Worm (Caenorhabditis elegans) whole organism, L4 larva: ENCODE data around the gene C54D10.4.

Source experiments
- F26F4.8 ChIP-seq: fragments of 200-800 bp; sonication (Bioruptor generic); conservative IDR thresholded peaks from 2 replicates; pipeline ENCODE4 v1.3.6; 2022; ENCODE audit warnings: missing genetic modification characterization, missing compliant biosample characterization
- F37D6.2 ChIP-seq: sonication (generic microtip); optimal IDR thresholded peaks from 2 replicates; lab custom pipeline; 2016; ENCODE audit warnings: mild to moderate bottlenecking, missing genetic modification characterization, missing compliant biosample characterization
- F44E2.7 ChIP-seq: fragments of 200-800 bp; sonication (Bioruptor generic); IDR thresholded peaks from 2 replicates; pipeline ENCODE4 v2.1.2; 2022; ENCODE audit warnings: missing genetic modification characterization, missing compliant biosample characterization
- F49E8.2 ChIP-seq: sonication (generic microtip); optimal IDR thresholded peaks from 2 replicates; lab custom pipeline; 2016; ENCODE audit warnings: missing compliant biosample characterization, mild to moderate bottlenecking, missing genetic modification characterization, borderline replicate concordance
- R02D3.7 ChIP-seq: fragments of 150-350 bp; sonication (generic microtip); optimal IDR thresholded peaks from 3 replicates; lab custom pipeline; 2014; ENCODE audit warnings: missing biosample characterization, missing genetic modification characterization
- Y5F2A.4 ChIP-seq: fragments of 200-800 bp; sonication (Bioruptor generic); optimal IDR thresholded peaks from 2 replicates; lab custom pipeline; 2018; ENCODE audit warnings: mild to moderate bottlenecking, missing genetic modification characterization, missing compliant biosample characterization
- Y75B8A.6 ChIP-seq: fragments of 200-800 bp; sonication (Bioruptor generic); IDR thresholded peaks from 2 replicates; pipeline ENCODE4 v1.3.6; 2022; ENCODE audit warnings: missing genetic modification reagents, missing genetic modification characterization, missing compliant biosample characterization
- ZK337.2 ChIP-seq: fragments of 200-800 bp; sonication (Bioruptor generic); IDR thresholded peaks from 2 replicates; pipeline ENCODE4 v1.3.6; 2022; ENCODE audit warnings: missing genetic modification reagents, missing genetic modification characterization, missing compliant biosample characterization
- attf-4 ChIP-seq: sonication (generic microtip); optimal IDR thresholded peaks from 3 replicates; lab custom pipeline; 2017; ENCODE audit warnings: missing biosample characterization, missing genetic modification characterization
- ceh-28 ChIP-seq: fragments of 150-350 bp; optimal IDR thresholded peaks from 2 replicates; lab custom pipeline; 2014; ENCODE audit warnings: missing biosample characterization, missing genetic modification reagents, missing genetic modification characterization
- ceh-44 ChIP-seq: fragments of 200-800 bp; sonication (Bioruptor generic); IDR thresholded peaks from 2 replicates; pipeline ENCODE4 v1.3.6; 2022; ENCODE audit warnings: missing genetic modification reagents, missing genetic modification characterization, missing compliant biosample characterization
- ctbp-1 ChIP-seq: fragments of 200-800 bp; sonication (Bioruptor generic); IDR thresholded peaks from 2 replicates; pipeline ENCODE4 v1.3.6; 2022; ENCODE audit warnings: missing genetic modification reagents, missing genetic modification characterization, missing compliant biosample characterization
- daf-16 ChIP-seq, 3 experiments: sonication (generic microtip); optimal IDR thresholded peaks; 2 replicates each; lab custom pipeline; 2016 to 2017; ENCODE audit warnings: missing genetic modification characterization in 3 of 3, missing genetic modification reagents in 3 of 3, mild to moderate bottlenecking in 2 of 3, missing compliant biosample characterization in 2 of 3, missing biosample characterization in 1 of 3, moderate library complexity in 1 of 3
- daf-8 ChIP-seq: fragments of 200-800 bp; sonication (Bioruptor generic); IDR thresholded peaks from 2 replicates; pipeline ENCODE4 v1.3.6; 2022; ENCODE audit warnings: missing genetic modification characterization, missing compliant biosample characterization
- dmd-6 ChIP-seq: fragments of 200-800 bp; sonication (Bioruptor generic); IDR thresholded peaks from 2 replicates; pipeline ENCODE4 v1.3.6; 2022; ENCODE audit warnings: missing genetic modification reagents, missing genetic modification characterization, missing compliant biosample characterization
- dmd-8 ChIP-seq: fragments of 200-800 bp; sonication (Bioruptor generic); IDR thresholded peaks from 2 replicates; pipeline ENCODE4 v1.3.6; 2022; ENCODE audit warnings: missing genetic modification characterization, missing compliant biosample characterization
- egl-27 ChIP-seq: sonication (generic microtip); optimal IDR thresholded peaks from 3 replicates; lab custom pipeline; 2017; ENCODE audit warnings: missing biosample characterization, missing genetic modification reagents, missing genetic modification characterization
- egl-43 ChIP-seq: fragments of 200-800 bp; sonication (Bioruptor generic); IDR thresholded peaks from 2 replicates; pipeline ENCODE4 v1.3.6; 2022; ENCODE audit warnings: missing genetic modification reagents, missing genetic modification characterization, missing compliant biosample characterization
- fkh-10 ChIP-seq: fragments of 150-350 bp; optimal IDR thresholded peaks from 2 replicates; lab custom pipeline; 2014; ENCODE audit warnings: missing biosample characterization, missing genetic modification reagents, missing genetic modification characterization
- fos-1 ChIP-seq: fragments of 150-350 bp; optimal IDR thresholded peaks from 2 replicates; lab custom pipeline; 2014; ENCODE audit warnings: missing biosample characterization, missing genetic modification characterization
- gei-8 ChIP-seq: fragments of 200-800 bp; sonication (Bioruptor generic); optimal IDR thresholded peaks from 2 replicates; lab custom pipeline; 2018; ENCODE audit warnings: mild to moderate bottlenecking, missing genetic modification characterization, missing compliant biosample characterization
- hif-1 ChIP-seq, 2 experiments: sonication (generic microtip); optimal IDR thresholded peaks; 2 replicates each; lab custom pipeline; 2016 to 2017; ENCODE audit warnings: missing compliant biosample characterization in 2 of 2, missing genetic modification characterization in 2 of 2, missing genetic modification reagents in 2 of 2, missing genotype in 2 of 2, mild to moderate bottlenecking in 1 of 2
- hmg-1.1 ChIP-seq: fragments of 200-800 bp; sonication (Bioruptor generic); IDR thresholded peaks from 2 replicates; pipeline ENCODE4 v1.3.6; 2022; ENCODE audit warnings: missing genetic modification reagents, missing genetic modification characterization, missing compliant biosample characterization
- lin-1 ChIP-seq: fragments of 200-800 bp; sonication (Bioruptor generic); IDR thresholded peaks from 2 replicates; pipeline ENCODE4 v1.3.6; 2022; ENCODE audit warnings: missing genetic modification reagents, missing genetic modification characterization, missing compliant biosample characterization
- lin-13 ChIP-seq: fragments of 150-350 bp; optimal IDR thresholded peaks from 2 replicates; lab custom pipeline; 2014; ENCODE audit warnings: missing biosample characterization, missing genetic modification reagents, missing genetic modification characterization
- lin-29 ChIP-seq: fragments of 200-800 bp; sonication (Bioruptor generic); IDR thresholded peaks from 2 replicates; pipeline ENCODE4 v1.3.6; 2022; ENCODE audit warnings: missing genetic modification reagents, missing genetic modification characterization, missing compliant biosample characterization
- madf-5 ChIP-seq, 2 experiments: fragments of 200-800 bp; sonication (Bioruptor generic); IDR thresholded peaks; 2 replicates each; pipeline ENCODE4 v1.3.6; 2022; ENCODE audit warnings: missing compliant biosample characterization in 2 of 2, missing genetic modification characterization in 2 of 2
- mdl-1 ChIP-seq, 2 experiments: fragments of 150-350 bp in 1 of 2; sonication (generic microtip) in 1 of 2; optimal IDR thresholded peaks; 2 replicates each; lab custom pipeline; 2014 to 2017; ENCODE audit warnings: missing biosample characterization in 2 of 2, missing genetic modification characterization in 2 of 2
- mdt-29 ChIP-seq: fragments of 200-800 bp; sonication (Bioruptor generic); IDR thresholded peaks from 2 replicates; pipeline ENCODE4 v1.3.6; 2022; ENCODE audit warnings: missing genetic modification reagents, missing genetic modification characterization, missing compliant biosample characterization
- mxl-3 ChIP-seq: fragments of 200-800 bp; sonication (Bioruptor generic); optimal IDR thresholded peaks from 2 replicates; lab custom pipeline; 2018; ENCODE audit warnings: mild to moderate bottlenecking, missing genetic modification characterization, missing compliant biosample characterization
- nhr-10 ChIP-seq: fragments of 150-350 bp; optimal IDR thresholded peaks from 2 replicates; lab custom pipeline; 2014; ENCODE audit warnings: missing biosample characterization, missing genetic modification characterization
- nhr-102 ChIP-seq: sonication (generic microtip); optimal IDR thresholded peaks from 2 replicates; lab custom pipeline; 2016; ENCODE audit warnings: mild to moderate bottlenecking, missing genetic modification characterization, moderate library complexity, missing compliant biosample characterization
- nhr-11 ChIP-seq: fragments of 150-350 bp; optimal IDR thresholded peaks from 2 replicates; lab custom pipeline; 2014; ENCODE audit warnings: missing biosample characterization, missing genetic modification characterization
- nhr-237 ChIP-seq: sonication (generic microtip); optimal IDR thresholded peaks from 2 replicates; lab custom pipeline; 2017; ENCODE audit warnings: missing biosample characterization, missing genetic modification characterization
- nhr-25 ChIP-seq: sonication (generic microtip); optimal IDR thresholded peaks from 2 replicates; lab custom pipeline; 2017; ENCODE audit warnings: missing genetic modification characterization, mild to moderate bottlenecking, missing compliant biosample characterization, antibody characterized with exemption, moderate library complexity, borderline replicate concordance; ENCODE audit not compliant: insufficient read depth
- nhr-28 ChIP-seq: fragments of 150-350 bp; optimal IDR thresholded peaks from 2 replicates; lab custom pipeline; 2014; ENCODE audit warnings: missing biosample characterization, missing genetic modification characterization
- nhr-41 ChIP-seq: fragments of 200-800 bp; sonication (Bioruptor generic); IDR thresholded peaks from 2 replicates; pipeline ENCODE4 v1.3.6; 2022; ENCODE audit warnings: missing genetic modification reagents, missing genetic modification characterization, missing compliant biosample characterization
- nhr-42 ChIP-seq: fragments of 200-800 bp; sonication (Bioruptor generic); IDR thresholded peaks from 2 replicates; pipeline ENCODE4 v1.3.6; 2022; ENCODE audit warnings: missing genetic modification characterization, missing compliant biosample characterization
- nhr-76 ChIP-seq: fragments of 150-350 bp; optimal IDR thresholded peaks from 2 replicates; lab custom pipeline; 2014; ENCODE audit warnings: missing biosample characterization, missing genetic modification characterization
- pha-4 ChIP-seq, 2 experiments: fragments of 150-350 bp in 1 of 2; fragments of 200-800 bp in 1 of 2; sonication (Bioruptor generic) in 1 of 2; IDR thresholded peaks in 1 of 2; optimal IDR thresholded peaks in 1 of 2; 2 replicates each; pipeline versions ENCODE4 v1.3.6 to Lab custom; 2014 to 2022; ENCODE audit warnings: missing genetic modification characterization in 2 of 2, missing genetic modification reagents in 2 of 2, missing biosample characterization in 1 of 2, missing compliant biosample characterization in 1 of 2
- rbr-2 ChIP-seq: sonication (generic microtip); optimal IDR thresholded peaks from 2 replicates; lab custom pipeline; 2016; ENCODE audit warnings: missing genotype, missing genetic modification characterization, missing compliant biosample characterization
- snpc-4 ChIP-seq: fragments of 150-350 bp; optimal IDR thresholded peaks from 2 replicates; lab custom pipeline; 2014; ENCODE audit warnings: missing biosample characterization, missing genetic modification characterization
- spr-3 ChIP-seq: fragments of 200-800 bp; sonication (Bioruptor generic); optimal IDR thresholded peaks from 2 replicates; lab custom pipeline; 2018; ENCODE audit warnings: mild to moderate bottlenecking, missing genetic modification characterization, missing compliant biosample characterization
- tag-97 ChIP-seq: fragments of 200-800 bp; sonication (Bioruptor generic); IDR thresholded peaks from 2 replicates; pipeline ENCODE4 v1.3.6; 2022; ENCODE audit warnings: missing genetic modification characterization, missing compliant biosample characterization
- unc-62 ChIP-seq, 3 experiments: fragments of 150-350 bp in 1 of 3; sonication (generic microtip); optimal IDR thresholded peaks in 2 of 3; peaks in 1 of 3; 1 replicate in 1 of 3; 2 replicates in 2 of 3; lab custom pipeline; 2014 to 2017; ENCODE audit warnings: missing biosample characterization in 3 of 3, missing genetic modification characterization in 3 of 3, missing genetic modification reagents in 3 of 3, missing genotype in 1 of 3
- zag-1 ChIP-seq: fragments of 150-350 bp; optimal IDR thresholded peaks from 2 replicates; lab custom pipeline; 2014; ENCODE audit warnings: missing biosample characterization, missing genetic modification characterization
- zfp-2 ChIP-seq: sonication (generic microtip); optimal IDR thresholded peaks from 2 replicates; lab custom pipeline; 2016; ENCODE audit warnings: mild to moderate bottlenecking, missing genetic modification characterization, missing compliant biosample characterization
- zfp-3 ChIP-seq: fragments of 200-800 bp; sonication (Bioruptor generic); conservative IDR thresholded peaks from 2 replicates; pipeline ENCODE4 v1.3.6; 2022; ENCODE audit warnings: missing genetic modification reagents, missing genetic modification characterization, missing compliant biosample characterization
- ztf-11 ChIP-seq: fragments of 150-350 bp; optimal IDR thresholded peaks from 2 replicates; lab custom pipeline; 2014; ENCODE audit warnings: missing biosample characterization, missing genetic modification characterization
- ztf-7 ChIP-seq: fragments of 150-350 bp; optimal IDR thresholded peaks from 2 replicates; lab custom pipeline; 2014; ENCODE audit warnings: missing biosample characterization, missing genetic modification characterization

Gene C54D10.4

DNA sequence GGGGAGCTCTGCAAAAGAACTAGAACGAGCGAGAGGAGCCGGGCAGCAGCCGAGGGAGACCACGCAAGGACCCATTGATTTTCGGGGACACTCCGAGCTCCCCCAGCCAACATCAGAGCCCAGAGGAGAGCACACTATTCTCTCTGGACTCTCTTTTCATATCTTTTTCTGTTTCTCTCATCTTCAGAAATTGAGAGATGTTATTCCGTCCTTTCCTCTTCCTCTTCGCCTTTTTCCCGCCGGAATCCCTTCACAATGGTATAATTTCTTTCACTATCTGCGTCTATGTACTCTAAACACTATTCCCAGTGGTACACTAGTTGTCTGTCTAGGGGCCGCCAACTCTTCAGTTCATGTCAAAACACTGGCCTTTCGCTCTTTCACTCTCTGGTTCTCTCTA is 44.7 kb upstream of the C54D10.4 start (continued):
- TF ChIP-seq pha-4 (GFP tag; IDR thresholded peaks at IDR 0.05; lab: Robert Waterston, UW): peak; percentile 36; the same call in 1 of the 2 replicates
- TF ChIP-seq pha-4 (tag; optimal IDR thresholded peaks at IDR 0.05; lab: Kevin White, UChicago): no peak
- TF ChIP-seq lin-13 (GFP tag; lab: Kevin White, UChicago): no peak
- peak in 1 of 2 experiments; percentile 68 for TF ChIP-seq mdl-1 (tag; optimal IDR thresholded peaks at IDR 0.05; lab: Kevin White, UChicago)
- TF ChIP-seq daf-16 (GFP tag; optimal IDR thresholded peaks at IDR 0.05; lab: Kevin White, UChicago): peak in 1 of 2 experiments; percentile 83
- TF ChIP-seq daf-16 (tag; optimal IDR thresholded peaks at IDR 0.05; lab: Kevin White, UChicago): no peak
- no peak for TF ChIP-seq zfp-2
- no peak for TF ChIP-seq tag-97 (GFP tag; lab: Robert Waterston, UW)
- TF ChIP-seq Y75B8A.6 (GFP tag; lab: Robert Waterston, UW): 0 out of 2 replicates have a peak, but pooled peaks have one; percentile 29
- TF ChIP-seq nhr-10 (tag; lab: Kevin White, UChicago): no peak
- peak; percentile 40 for TF ChIP-seq mxl-3 (GFP tag; lab: Kevin White, UChicago)
- TF ChIP-seq ctbp-1: peak; percentile 96
- TF ChIP-seq nhr-76 (tag; lab: Kevin White, UChicago): no peak
- 0 out of 2 replicates have a peak, but pooled peaks have one; percentile 36 for TF ChIP-seq dmd-8 (GFP tag; lab: Robert Waterston, UW)
- TF ChIP-seq lin-1 (GFP tag; lab: Robert Waterston, UW): no peak
- TF ChIP-seq egl-43: peak; percentile 71
- peak; percentile 60 for TF ChIP-seq dmd-6
- TF ChIP-seq attf-4: no peak
- TF ChIP-seq fkh-10 (GFP tag; lab: Kevin White, UChicago): peak; percentile 94
- TF ChIP-seq lin-29 (GFP tag; lab: Robert Waterston, UW): no peak
- TF ChIP-seq ztf-11 (tag; lab: Kevin White, UChicago): no peak
- TF ChIP-seq F44E2.7 (GFP tag; lab: Robert Waterston, UW): no peak
- no peak for TF ChIP-seq ztf-7 (tag; lab: Kevin White, UChicago)
- TF ChIP-seq daf-8: no peak
- peak; percentile 31 for TF ChIP-seq ceh-28 (tag; lab: Kevin White, UChicago)
- TF ChIP-seq nhr-11 (tag; lab: Kevin White, UChicago): peak; percentile 80
- no peak for TF ChIP-seq mdt-29
- peak; percentile 42 for TF ChIP-seq nhr-28 (tag; lab: Kevin White, UChicago)
- TF ChIP-seq fos-1 (tag; lab: Kevin White, UChicago): no peak
- no peak for TF ChIP-seq snpc-4
- TF ChIP-seq F37D6.2 (tag; lab: Kevin White, UChicago): peak; percentile 67
- no peak for TF ChIP-seq nhr-102 (tag; lab: Kevin White, UChicago)
- TF ChIP-seq nhr-25 (tag; lab: Kevin White, UChicago): no peak
- TF ChIP-seq nhr-237: no peak
- no peak for TF ChIP-seq F49E8.2 (tag; lab: Kevin White, UChicago)
- TF ChIP-seq nhr-41: no peak
- peak; percentile 85 for TF ChIP-seq hmg-1.1
- TF ChIP-seq egl-27 (tag; lab: Kevin White, UChicago): no peak
- peak; percentile 92 for TF ChIP-seq rbr-2 (tag; lab: Kevin White, UChicago)
- no peak for TF ChIP-seq spr-3 (GFP tag; lab: Kevin White, UChicago)
- TF ChIP-seq zag-1 (tag; lab: Kevin White, UChicago): peak; percentile 14
- TF ChIP-seq ceh-44 (GFP tag; lab: Robert Waterston, UW): no peak
- TF ChIP-seq zfp-3 (GFP tag; lab: Robert Waterston, UW): no peak
- TF ChIP-seq R02D3.7 (tag; lab: Kevin White, UChicago): no peak
- TF ChIP-seq madf-5 (GFP tag; IDR thresholded peaks at IDR 0.05; lab: Robert Waterston, UW): no peak
- TF ChIP-seq nhr-42 (GFP tag; lab: Robert Waterston, UW): no peak
- TF ChIP-seq unc-62 (GFP tag; optimal IDR thresholded peaks at IDR 0.05 in 1 of 2; lab: Kevin White, UChicago): peak in 1 of 2 experiments; percentile 50
- TF ChIP-seq unc-62 (tag; optimal IDR thresholded peaks at IDR 0.05; lab: Kevin White, UChicago): no peak
- TF ChIP-seq gei-8 (GFP tag; lab: Kevin White, UChicago): no peak
- TF ChIP-seq ZK337.2 (GFP tag; lab: Robert Waterston, UW): no peak
- no peak for TF ChIP-seq F26F4.8 (GFP tag; lab: Robert Waterston, UW)
- no peak for TF ChIP-seq Y5F2A.4 (GFP tag; lab: Kevin White, UChicago)
- TF ChIP-seq hif-1 (tag; optimal IDR thresholded peaks at IDR 0.05; lab: Kevin White, UChicago): peak in 1 of 2 experiments; percentile 61
